Worm (Caenorhabditis elegans) whole organism, L1 larva: ENCODE measurements around the gene atg-18.

Source experiments
- aly-2 ChIP-seq: fragments of 150-350 bp; optimal IDR thresholded peaks from 2 replicates; lab custom pipeline; 2014; ENCODE audit warnings: missing biosample characterization, missing genetic modification characterization
- ama-1 ChIP-seq: fragments of 150-350 bp; optimal IDR thresholded peaks from 2 replicates; lab custom pipeline; 2014
- blmp-1 ChIP-seq: fragments of 150-350 bp; optimal IDR thresholded peaks from 2 replicates; lab custom pipeline; 2014; ENCODE audit warnings: missing biosample characterization, missing genetic modification characterization
- ceh-82 ChIP-seq, 3 experiments: fragments of 150-350 bp in 1 of 3; sonication (generic microtip) in 2 of 3; optimal IDR thresholded peaks; 2 replicates each; lab custom pipeline; 2014 to 2017; ENCODE audit warnings: missing biosample characterization in 3 of 3, missing genetic modification characterization in 3 of 3
- efl-1 ChIP-seq, 4 experiments: fragments of 150-350 bp; optimal IDR thresholded peaks in 3 of 4; peaks in 1 of 4; 1 replicate in 1 of 4; 2 replicates in 3 of 4; lab custom pipeline; 2014; ENCODE audit warnings: missing biosample characterization in 2 of 4, missing genetic modification characterization in 2 of 4, missing genetic modification reagents in 2 of 4
- elt-3 ChIP-seq, 6 experiments: fragments of 150-350 bp in 1 of 6; sonication (generic microtip); optimal IDR thresholded peaks; 2 replicates each; lab custom pipeline; 2017 to 2018; ENCODE audit warnings: missing biosample characterization in 6 of 6, missing genetic modification characterization in 6 of 6, inconsistent platforms in 1 of 6
- fkh-8 ChIP-seq: sonication (generic microtip); optimal IDR thresholded peaks from 2 replicates; lab custom pipeline; 2016; ENCODE audit warnings: mild to moderate bottlenecking, missing genetic modification characterization, missing compliant biosample characterization
- hlh-17 ChIP-seq: fragments of 200-800 bp; sonication (Bioruptor generic); optimal IDR thresholded peaks from 2 replicates; lab custom pipeline; 2018; ENCODE audit warnings: missing genetic modification characterization, mild to moderate bottlenecking, missing compliant biosample characterization, moderate library complexity, borderline replicate concordance
- isw-1 ChIP-seq: fragments of 200-800 bp; sonication (Bioruptor generic); IDR thresholded peaks from 2 replicates; pipeline ENCODE4 v1.3.6; 2022; ENCODE audit warnings: missing genetic modification characterization, missing compliant biosample characterization
- lin-13 ChIP-seq: fragments of 150-350 bp; optimal IDR thresholded peaks from 2 replicates; lab custom pipeline; 2014; ENCODE audit warnings: missing biosample characterization, missing genetic modification reagents, missing genetic modification characterization
- lin-14 ChIP-seq: fragments of 200-800 bp; sonication (Bioruptor generic); optimal IDR thresholded peaks from 2 replicates; lab custom pipeline; 2018; ENCODE audit warnings: mild to moderate bottlenecking, missing genetic modification characterization, moderate library complexity, missing compliant biosample characterization
- lin-35 ChIP-seq, 2 experiments: fragments of 150-350 bp; optimal IDR thresholded peaks; 2 replicates each; lab custom pipeline; 2014; ENCODE audit warnings: missing biosample characterization in 2 of 2, missing genetic modification characterization in 2 of 2, missing genetic modification reagents in 2 of 2
- lir-3 ChIP-seq: sonication (generic microtip); optimal IDR thresholded peaks from 2 replicates; lab custom pipeline; 2016; ENCODE audit warnings: mild to moderate bottlenecking, missing genetic modification characterization, moderate library complexity, missing compliant biosample characterization; ENCODE audit not compliant: poor library complexity
- lsy-2 ChIP-seq, 2 experiments: fragments of 150-350 bp; optimal IDR thresholded peaks; 2 replicates each; lab custom pipeline; 2014; ENCODE audit warnings: missing biosample characterization in 2 of 2, missing genetic modification characterization in 2 of 2
- mab-9 ChIP-seq: fragments of 200-800 bp; sonication (Bioruptor generic); IDR thresholded peaks from 2 replicates; pipeline ENCODE4 v1.3.6; 2022; ENCODE audit warnings: missing genetic modification reagents, missing genetic modification characterization, missing compliant biosample characterization
- mdl-1 ChIP-seq, 2 experiments: fragments of 150-350 bp; optimal IDR thresholded peaks; 2 replicates each; lab custom pipeline; 2014 to 2017; ENCODE audit warnings: missing biosample characterization in 2 of 2, missing genetic modification characterization in 2 of 2, inconsistent platforms in 1 of 2
- mep-1 ChIP-seq: fragments of 150-350 bp; optimal IDR thresholded peaks from 2 replicates; lab custom pipeline; 2014; ENCODE audit warnings: missing biosample characterization, missing genetic modification characterization
- nhr-19 ChIP-seq: fragments of 200-800 bp; sonication (Bioruptor generic); conservative IDR thresholded peaks from 2 replicates; pipeline ENCODE4 v1.3.6; 2022; ENCODE audit warnings: missing genetic modification characterization, missing compliant biosample characterization
- nhr-20 ChIP-seq: sonication (generic microtip); optimal IDR thresholded peaks from 2 replicates; lab custom pipeline; 2016; ENCODE audit warnings: mild to moderate bottlenecking, missing genetic modification characterization, missing compliant biosample characterization
- nhr-47 ChIP-seq: sonication (generic microtip); optimal IDR thresholded peaks from 2 replicates; lab custom pipeline; 2016; ENCODE audit warnings: mild to moderate bottlenecking, missing genetic modification characterization, moderate library complexity, missing compliant biosample characterization
- nhr-71 ChIP-seq: sonication (generic microtip); optimal IDR thresholded peaks from 2 replicates; lab custom pipeline; 2016; ENCODE audit warnings: mild to moderate bottlenecking, missing genetic modification characterization, moderate library complexity, missing compliant biosample characterization
- nhr-84 ChIP-seq: sonication (generic microtip); optimal IDR thresholded peaks from 2 replicates; lab custom pipeline; 2017; ENCODE audit warnings: missing biosample characterization, missing genetic modification characterization
- nhr-85 ChIP-seq: sonication (generic microtip); peaks from one replicate; lab custom pipeline; 2016; ENCODE audit warnings: missing genetic modification characterization, inconsistent platforms, missing compliant biosample characterization
- nhr-90 ChIP-seq: sonication (generic microtip); optimal IDR thresholded peaks from 2 replicates; lab custom pipeline; 2016; ENCODE audit warnings: mild to moderate bottlenecking, missing genetic modification characterization, missing compliant biosample characterization; ENCODE audit not compliant: poor library complexity
- pag-3 ChIP-seq: sonication (generic microtip); optimal IDR thresholded peaks from 2 replicates; lab custom pipeline; 2017; ENCODE audit warnings: missing genetic modification characterization, mild to moderate bottlenecking, missing compliant biosample characterization, antibody characterized with exemption, borderline replicate concordance; ENCODE audit not compliant: insufficient read depth
- pax-3 ChIP-seq: fragments of 200-800 bp; sonication (Bioruptor generic); optimal IDR thresholded peaks from 2 replicates; lab custom pipeline; 2018; ENCODE audit warnings: mild to moderate bottlenecking, missing genetic modification characterization, moderate library complexity, missing compliant biosample characterization
- skn-1 ChIP-seq: fragments of 150-350 bp; optimal IDR thresholded peaks from 2 replicates; lab custom pipeline; 2014; ENCODE audit warnings: missing biosample characterization, missing genetic modification characterization
- snu-23 ChIP-seq: sonication (generic microtip); optimal IDR thresholded peaks from 2 replicates; lab custom pipeline; 2016; ENCODE audit warnings: missing genetic modification characterization, missing compliant biosample characterization
- swsn-7 ChIP-seq: sonication (generic microtip); optimal IDR thresholded peaks from 2 replicates; lab custom pipeline; 2016; ENCODE audit warnings: missing genetic modification characterization, missing compliant biosample characterization
- unc-130 ChIP-seq: fragments of 150-350 bp; optimal IDR thresholded peaks from 2 replicates; lab custom pipeline; 2017; ENCODE audit warnings: missing biosample characterization, missing genetic modification characterization, inconsistent platforms
- unc-62 ChIP-seq: fragments of 150-350 bp; optimal IDR thresholded peaks from 2 replicates; lab custom pipeline; 2014; ENCODE audit warnings: missing biosample characterization, missing genetic modification reagents, missing genetic modification characterization
- xbp-1 ChIP-seq: sonication (generic microtip); optimal IDR thresholded peaks from 2 replicates; lab custom pipeline; 2016; ENCODE audit warnings: missing genetic modification characterization, missing compliant biosample characterization

atg-18 gene

ce11 chrV:8610633-8611404, 20.3 kb downstream of the atg-18 start, which contains the start of gene fip-4 (continued):
- no peak for TF ChIP-seq hlh-17 (GFP tag; lab: Kevin White, UChicago)
- TF ChIP-seq snu-23 (GFP tag; lab: Kevin White, UChicago): peak; percentile 56
- TF ChIP-seq isw-1 (GFP tag; lab: Robert Waterston, UW): no peak
- peak in 1 of 2 experiments; percentile 77 for TF ChIP-seq mdl-1 (tag; optimal IDR thresholded peaks at IDR 0.05; lab: Kevin White, UChicago)
- TF ChIP-seq, all 84 proteins: peak for 24

- TF ChIP-seq lsy-2 (tag; optimal IDR thresholded peaks at IDR 0.05; lab: Kevin White, UChicago) (peak in 1 of 2 experiments; percentile 22), nhr-71 (tag; lab: Kevin White, UChicago) (peak; percentile 0), aly-2 (tag; lab: Kevin White, UChicago) (no peak), blmp-1 (tag; lab: Kevin White, UChicago) (peak; percentile 13), unc-62 (GFP tag; lab: Kevin White, UChicago) (no peak), xbp-1 (tag; lab: Kevin White, UChicago) (peak; percentile 7), mdl-1 (tag; optimal IDR thresholded peaks at IDR 0.05; lab: Kevin White, UChicago) (peak in 1 of 2 experiments; percentile 21), fkh-8 (tag; lab: Kevin White, UChicago) (peak; percentile 42), skn-1 (no peak), nhr-47 (tag; lab: Kevin White, UChicago) (peak; percentile 19), ceh-82 (tag; optimal IDR thresholded peaks at IDR 0.05; lab: Kevin White, UChicago) (peak in 1 of 3 experiments; percentile 21), lin-14 (peak; percentile 79), lin-13 (GFP tag; lab: Kevin White, UChicago) (no peak), pag-3 (no peak), hlh-17 (GFP tag; lab: Kevin White, UChicago) (no peak)
These were observed 21.2 kb downstream of the atg-18 start for ce11 chrV:8609776-8610529.

- TF ChIP-seq ceh-82 (tag; optimal IDR thresholded peaks at IDR 0.05; lab: Kevin White, UChicago): no peak
- no peak for TF ChIP-seq unc-130
- TF ChIP-seq ama-1 (lab: Kevin White, UChicago): no peak
- no peak for TF ChIP-seq efl-1 (optimal IDR thresholded peaks at IDR 0.05; lab: Kevin White, UChicago)
- TF ChIP-seq efl-1 (GFP tag; optimal IDR thresholded peaks at IDR 0.05 in 1 of 2; lab: Kevin White, UChicago): peak in 1 of 2 experiments; percentile 50
These were observed 22.6 kb downstream of the atg-18 start for ce11 chrV:8608483-8608882.

ce11 chrV:8607353-8607850, 23.7 kb downstream of the atg-18 start, which contains the start of gene smk-1:
Gene smk-1 (plus strand): TSS chrV:8607800.
- TF ChIP-seq lin-14: peak; percentile 67
- TF ChIP-seq swsn-7 (tag; lab: Kevin White, UChicago): peak; percentile 3
- TF ChIP-seq nhr-20 (tag; lab: Kevin White, UChicago): peak; percentile 42
- TF ChIP-seq nhr-47 (tag; lab: Kevin White, UChicago): peak; percentile 4
- TF ChIP-seq lin-35 (GFP tag; optimal IDR thresholded peaks at IDR 0.05; lab: Kevin White, UChicago): peak in 1 of 2 experiments; percentile 16
- TF ChIP-seq pax-3: no peak
- TF ChIP-seq nhr-71 (tag; lab: Kevin White, UChicago): peak; percentile 45
- peak; percentile 77 for TF ChIP-seq nhr-85
- TF ChIP-seq skn-1: peak; percentile 16
- TF ChIP-seq lir-3: no peak
- TF ChIP-seq nhr-90: peak; percentile 23
- TF ChIP-seq mdl-1 (tag; optimal IDR thresholded peaks at IDR 0.05; lab: Kevin White, UChicago): peak in 1 of 2 experiments; percentile 11
- peak; percentile 85 for TF ChIP-seq blmp-1 (tag; lab: Kevin White, UChicago)
- TF ChIP-seq lsy-2 (tag; optimal IDR thresholded peaks at IDR 0.05; lab: Kevin White, UChicago): peak in 1 of 2 experiments; percentile 18
- no peak for TF ChIP-seq mab-9 (GFP tag; lab: Robert Waterston, UW)
- no peak for TF ChIP-seq nhr-84 (tag; lab: Kevin White, UChicago)
- TF ChIP-seq mep-1 (tag; lab: Kevin White, UChicago): peak; percentile 34
- TF ChIP-seq elt-3 (tag; optimal IDR thresholded peaks at IDR 0.05; lab: Kevin White, UChicago): peak in 3 of 6 experiments; percentile 9 to 79 (median 12)
- no peak for TF ChIP-seq xbp-1 (tag; lab: Kevin White, UChicago)
- 0 out of 2 replicates have a peak, but pooled peaks have one; percentile 3 for TF ChIP-seq nhr-19 (GFP tag; lab: Robert Waterston, UW)
- peak; percentile 38 for TF ChIP-seq snu-23 (GFP tag; lab: Kevin White, UChicago)
